Worm (Caenorhabditis elegans) whole organism, L4/young adult: Measurements from ENCODE around the gene atgp-1.
A peak's percentile ranks its signal among the peaks of the same experiment; 100 is the strongest.

Source experiments
- W03F9.2 ChIP-seq: fragments of 150-350 bp; optimal IDR thresholded peaks from 2 replicates; lab custom pipeline; 2014; ENCODE audit warnings: missing biosample characterization, missing genetic modification characterization
- dao-5 ChIP-seq: sonication (generic microtip); optimal IDR thresholded peaks from 2 replicates; lab custom pipeline; 2016; ENCODE audit warnings: missing genotype, missing genetic modification characterization, moderate library complexity, missing compliant biosample characterization
- him-1 ChIP-seq: sonication (generic microtip); optimal IDR thresholded peaks from 2 replicates; lab custom pipeline; 2016; ENCODE audit warnings: missing genotype, missing genetic modification reagents, missing genetic modification characterization, missing compliant biosample characterization

ce11 chrIV:17281060-17282021 is 12.2 kb downstream of the atgp-1 start:
- TF ChIP-seq W03F9.2 (tag; lab: Kevin White, UChicago) (peak; percentile 91), him-1 (tag; lab: Kevin White, UChicago) (peak; percentile 58), dao-5 (no peak)
